Fruit fly (Drosophila melanogaster): ENCODE measurements around the gene CG11286.

- no peak for TF ChIP-seq usp (GFP tag; optimal IDR thresholded peaks at IDR 0.05)
- no peak for TF ChIP-seq EcR (GFP tag; optimal IDR thresholded peaks at IDR 0.05)
- TF ChIP-seq pan (optimal IDR thresholded peaks at IDR 0.05), result no peak
- no peak for TF ChIP-seq CG8478 (optimal IDR thresholded peaks at IDR 0.05)
- no peak for TF ChIP-seq psq (optimal IDR thresholded peaks at IDR 0.05)
Measured at dm6 chr3R:7793855-7794254, 22.3 kb upstream of the CG11286 start, which contains the start of gene CG2641.

Measured in whole organism.